Worm (Caenorhabditis elegans) whole organism, midembryonic: ENCODE measurements around the gene Y53G8AM.7.

Source experiments
- T22C8.4 ChIP-seq: fragments of 200-800 bp; sonication (Bioruptor generic); IDR thresholded peaks from 2 replicates; pipeline ENCODE4 v1.3.6; 2022; ENCODE audit warnings: missing genetic modification characterization, missing compliant biosample characterization
- cog-1 ChIP-seq: sonication (generic microtip); optimal IDR thresholded peaks from 2 replicates; lab custom pipeline; 2016; ENCODE audit warnings: missing genetic modification characterization, missing compliant biosample characterization
- flt-1 ChIP-seq: fragments of 200-800 bp; sonication (Bioruptor generic); IDR thresholded peaks from 2 replicates; pipeline ENCODE4 v1.3.6; 2022; ENCODE audit warnings: missing genetic modification characterization, missing compliant biosample characterization
- klf-2 ChIP-seq: fragments of 200-800 bp; sonication (Bioruptor generic); conservative IDR thresholded peaks from 2 replicates; pipeline ENCODE4 v1.3.6; 2022; ENCODE audit warnings: missing genetic modification reagents, missing genetic modification characterization, missing compliant biosample characterization
- med-1 ChIP-seq: sonication (generic microtip); optimal IDR thresholded peaks from 2 replicates; lab custom pipeline; 2017; ENCODE audit warnings: missing genetic modification characterization, mild to moderate bottlenecking, missing compliant biosample characterization, antibody characterized with exemption, missing genetic modification reagents; ENCODE audit not compliant: insufficient read depth
- ref-1 ChIP-seq: fragments of 200-800 bp; sonication (Bioruptor generic); conservative IDR thresholded peaks from 2 replicates; pipeline ENCODE4 v1.3.6; 2022; ENCODE audit warnings: missing genetic modification reagents, missing genetic modification characterization, missing compliant biosample characterization
- ztf-23 ChIP-seq: fragments of 200-800 bp; sonication (Bioruptor generic); IDR thresholded peaks from 2 replicates; pipeline ENCODE4 v1.3.6; 2022; ENCODE audit warnings: missing genetic modification reagents, missing genetic modification characterization, missing compliant biosample characterization
- ztf-29 ChIP-seq: fragments of 200-800 bp; sonication (Bioruptor generic); IDR thresholded peaks from 2 replicates; pipeline ENCODE4 v1.3.6; 2022; ENCODE audit warnings: missing genetic modification reagents, missing genetic modification characterization, missing compliant biosample characterization

DNA sequence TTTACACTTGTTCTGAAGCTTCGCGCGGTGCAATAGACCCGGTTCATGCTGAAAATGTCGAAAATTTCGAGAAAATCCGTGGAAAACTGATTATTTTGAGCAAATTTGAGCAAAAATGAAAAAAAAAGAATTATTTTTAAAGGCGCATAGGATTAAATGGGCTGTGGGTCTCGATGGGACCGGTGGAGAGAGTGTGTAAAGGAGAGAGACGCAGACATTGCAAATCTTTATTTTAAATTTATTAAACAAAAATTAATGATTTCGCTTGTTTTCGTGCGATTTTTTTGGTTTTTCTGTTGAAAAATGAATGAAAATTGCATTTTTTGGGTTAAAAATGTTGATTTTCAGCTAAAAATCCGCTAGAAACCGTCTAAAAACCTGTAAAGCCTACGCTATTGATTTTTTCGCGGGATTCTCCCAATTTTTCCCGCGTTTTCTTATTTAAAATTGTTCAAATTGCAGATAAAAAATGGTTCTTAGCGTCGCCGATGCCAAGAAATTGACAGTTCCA lies 27.8 kb upstream of the Y53G8AM.7 start, which contains the start of the genes Y53G8AR.8 and Y53G8AR.6:
- no peak for TF ChIP-seq T22C8.4 (GFP tag; lab: Robert Waterston, UW)
- no peak for TF ChIP-seq med-1
- no peak for TF ChIP-seq ref-1 (GFP tag; lab: Robert Waterston, UW)
- TF ChIP-seq klf-2 (GFP tag; lab: Robert Waterston, UW), result no peak
- TF ChIP-seq flt-1, result no peak
- no peak for TF ChIP-seq ztf-29
- TF ChIP-seq cog-1 (tag; lab: Kevin White, UChicago), result no peak
- no peak for TF ChIP-seq ztf-23
